Worm (Caenorhabditis elegans): ENCODE data around the gene F10D7.10.

- TF ChIP-seq F13H6.1 (tag; optimal IDR thresholded peaks at IDR 0.05) (no peak), elt-2 (tag; optimal IDR thresholded peaks at IDR 0.05) (no peak), ama-1 (optimal IDR thresholded peaks at IDR 0.05) (no peak), lin-11 (tag; optimal IDR thresholded peaks at IDR 0.05) (no peak), ets-4 (tag; optimal IDR thresholded peaks at IDR 0.05) (no peak), ceh-19 (GFP tag; optimal IDR thresholded peaks at IDR 0.05) (no peak), pha-4 (tag; optimal IDR thresholded peaks at IDR 0.05) (no peak), nfya-1 (tag; optimal IDR thresholded peaks at IDR 0.05) (no peak), dve-1 (tag; optimal IDR thresholded peaks at IDR 0.05) (no peak), hlh-15 (tag; optimal IDR thresholded peaks at IDR 0.05) (no peak), pros-1 (tag; optimal IDR thresholded peaks at IDR 0.05) (no peak), fkh-10 (GFP tag; optimal IDR thresholded peaks at IDR 0.05) (no peak), sox-4 (tag; optimal IDR thresholded peaks at IDR 0.05) (no peak)
These were observed 48.2 kb upstream of the F10D7.10 start for ce11 chrX:17427778-17428177.
